Worm (Caenorhabditis elegans): ENCODE results near the gene F19B10.13.

ce11 chrII:3655378-3655777, 6.7 kb upstream of the F19B10.13 start, which contains the start of gene F19B10.5:
- TF ChIP-seq zag-1 (tag; optimal IDR thresholded peaks at IDR 0.05) (no peak), grh-1 (GFP tag; IDR thresholded peaks at IDR 0.05) (no peak), efl-1 (optimal IDR thresholded peaks at IDR 0.05) (no peak), efl-1 (GFP tag; optimal IDR thresholded peaks at IDR 0.05 in 1 of 2) (peak in 1 of 2 experiments; percentile 31), snpc-4 (tag; optimal IDR thresholded peaks at IDR 0.05) (no peak), hlh-4 (tag; optimal IDR thresholded peaks at IDR 0.05) (no peak), ama-1 (optimal IDR thresholded peaks at IDR 0.05) (no peak), elt-2 (tag; optimal IDR thresholded peaks at IDR 0.05) (no peak), skn-1 (tag; optimal IDR thresholded peaks at IDR 0.05) (no peak), elt-3 (tag; optimal IDR thresholded peaks at IDR 0.05) (no peak), ztf-4 (tag; optimal IDR thresholded peaks at IDR 0.05) (no peak), alr-1 (tag; optimal IDR thresholded peaks at IDR 0.05; ENCODE audit: borderline replicate concordance) (no peak), ztf-11 (tag; optimal IDR thresholded peaks at IDR 0.05) (no peak), fkh-10 (GFP tag; optimal IDR thresholded peaks at IDR 0.05) (no peak), nhr-20 (tag; optimal IDR thresholded peaks at IDR 0.05) (no peak)
